Worm (Caenorhabditis elegans): Measurements from ENCODE around the gene fbxb-50.
"Not testable (repeated sequence)": the region's sequence is repeated elsewhere in the genome, so short reads cannot be mapped to it uniquely, and the experiment has no call there.

- TF ChIP-seq him-1, dao-5, W03F9.2 (tag; optimal IDR thresholded peaks at IDR 0.05): not testable (repeated sequence)
Observed at ce11 chrII:1556217-1556616, at the start of gene fbxb-50, which contains the start of gene fbxb-54.

Data from whole organism, L4/young adult.